Fruit fly (Drosophila melanogaster): ENCODE measurements around the gene CG3603.

- no peak for TF ChIP-seq GATAd (GFP tag; optimal IDR thresholded peaks at IDR 0.05)
- no peak for TF ChIP-seq Hnf4 (GFP tag; optimal IDR thresholded peaks at IDR 0.05)
- no peak for TF ChIP-seq pan (optimal IDR thresholded peaks at IDR 0.05)
- no peak for TF ChIP-seq dl (GFP tag; optimal IDR thresholded peaks at IDR 0.05; ENCODE audit: insufficient read depth in 1 of 2, partially characterized antibody in 2 of 2)
- no peak for TF ChIP-seq br (GFP tag; optimal IDR thresholded peaks at IDR 0.05)
- TF ChIP-seq Abd-B (GFP tag; optimal IDR thresholded peaks at IDR 0.05): no peak
- TF ChIP-seq Hr83 (GFP tag; optimal IDR thresholded peaks at IDR 0.05; ENCODE audit: poor library complexity, severe bottlenecking): no peak
- TF ChIP-seq CG32264 (GFP tag; optimal IDR thresholded peaks at IDR 0.05): no peak
- TF ChIP-seq psq (GFP tag; optimal IDR thresholded peaks at IDR 0.05): no peak
- TF ChIP-seq sage (GFP tag; optimal IDR thresholded peaks at IDR 0.05): no peak
- no peak for TF ChIP-seq CrebA (GFP tag; optimal IDR thresholded peaks at IDR 0.05; ENCODE audit: borderline replicate concordance)
- no peak for TF ChIP-seq lola (GFP tag; optimal IDR thresholded peaks at IDR 0.05)
- TF ChIP-seq Vsx2 (GFP tag; optimal IDR thresholded peaks at IDR 0.05; ENCODE audit: partially characterized antibody): no peak
- no peak for TF ChIP-seq tai (GFP tag; optimal IDR thresholded peaks at IDR 0.05)
Observed at dm6 chrX:2963171-2963570, 15.3 kb downstream of the CG3603 start.
